Worm (Caenorhabditis elegans) whole organism, young adult: ENCODE measurements around the gene rnp-5.

Source experiments
- F57C9.4 ChIP-seq: sonication (generic microtip); optimal IDR thresholded peaks from 2 replicates; lab custom pipeline; 2017; ENCODE audit warnings: mild to moderate bottlenecking, missing genetic modification characterization, missing compliant biosample characterization
- aptf-3 ChIP-seq: fragments of 200-800 bp; sonication (Bioruptor generic); IDR thresholded peaks from 2 replicates; pipeline ENCODE4 v1.3.6; 2022; ENCODE audit warnings: missing genetic modification characterization, missing compliant biosample characterization
- efl-1 ChIP-seq: fragments of 150-350 bp; optimal IDR thresholded peaks from 2 replicates; lab custom pipeline; 2014; ENCODE audit warnings: missing biosample characterization, missing genetic modification reagents, missing genetic modification characterization
- hsf-1 ChIP-seq: fragments of 200-800 bp; sonication (Bioruptor generic); IDR thresholded peaks from 2 replicates; pipeline ENCODE4 v1.3.6; 2022; ENCODE audit warnings: missing genetic modification reagents, missing genetic modification characterization, missing compliant biosample characterization
- lir-1 ChIP-seq: fragments of 200-800 bp; sonication (Bioruptor generic); conservative IDR thresholded peaks from 2 replicates; pipeline ENCODE4 v1.3.6; 2022; ENCODE audit warnings: missing genetic modification reagents, missing genetic modification characterization, missing compliant biosample characterization
- mcd-1 ChIP-seq: fragments of 200-800 bp; sonication (Bioruptor generic); IDR thresholded peaks from 2 replicates; pipeline ENCODE4 v1.3.6; 2022; ENCODE audit warnings: missing genetic modification reagents, missing genetic modification characterization, missing compliant biosample characterization
- nfya-2 ChIP-seq: fragments of 200-800 bp; sonication (Bioruptor generic); IDR thresholded peaks from 2 replicates; pipeline ENCODE4 v1.3.6; 2022; ENCODE audit warnings: missing genetic modification reagents, missing genetic modification characterization, missing compliant biosample characterization
- nhr-120 ChIP-seq: fragments of 200-800 bp; sonication (Bioruptor generic); IDR thresholded peaks from 2 replicates; pipeline ENCODE4 v1.3.6; 2022; ENCODE audit warnings: missing genetic modification characterization, missing compliant biosample characterization
- rpc-1 ChIP-seq, 2 experiments: fragments of 150-350 bp in 1 of 2; sonication (generic microtip) in 1 of 2; optimal IDR thresholded peaks; 2 replicates each; lab custom pipeline; 2014 to 2018; ENCODE audit warnings: missing biosample characterization in 1 of 2, missing genetic modification characterization in 1 of 2, missing genetic modification reagents in 1 of 2, missing genotype in 1 of 2
- tlf-1 ChIP-seq: fragments of 200-800 bp; sonication (Bioruptor generic); optimal IDR thresholded peaks from 2 replicates; lab custom pipeline; 2018; ENCODE audit warnings: mild to moderate bottlenecking, missing genetic modification characterization, missing compliant biosample characterization

DNA sequence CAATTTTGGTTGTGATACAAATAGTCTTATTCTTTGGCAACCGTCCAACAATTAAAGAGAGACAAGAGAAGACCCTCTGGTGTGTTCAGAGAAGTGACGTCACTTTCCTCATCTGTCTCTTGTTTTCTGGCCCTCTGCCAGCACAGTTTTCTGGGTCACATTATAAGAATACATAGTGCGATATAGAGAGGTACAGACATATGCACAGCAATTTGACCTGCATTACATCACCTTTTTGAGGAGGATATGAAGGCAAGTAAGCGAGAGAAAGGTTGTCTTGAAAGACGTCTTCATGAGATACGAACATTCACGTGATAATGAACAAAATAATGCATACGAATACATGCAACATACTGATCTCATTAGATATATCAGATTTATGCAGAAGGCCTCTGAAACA is 16.8 kb upstream of the rnp-5 start:
- TF ChIP-seq hsf-1, result no peak
- no peak for TF ChIP-seq rpc-1 (optimal IDR thresholded peaks at IDR 0.05; lab: Kevin White, UChicago)
- no peak for TF ChIP-seq rpc-1 (tag; optimal IDR thresholded peaks at IDR 0.05; lab: Kevin White, UChicago)
- TF ChIP-seq nhr-120 (GFP tag; lab: Robert Waterston, UW), result no peak
- no peak for TF ChIP-seq nfya-2 (GFP tag; lab: Robert Waterston, UW)
- no peak for TF ChIP-seq mcd-1 (GFP tag; lab: Robert Waterston, UW)
- no peak for TF ChIP-seq tlf-1
- TF ChIP-seq lir-1, result no peak
- TF ChIP-seq aptf-3 (GFP tag; lab: Robert Waterston, UW), result no peak
- no peak for TF ChIP-seq F57C9.4 (tag; lab: Kevin White, UChicago)
- no peak for TF ChIP-seq efl-1 (GFP tag; lab: Kevin White, UChicago)
